Worm (Caenorhabditis elegans) whole organism, L2 larva: ENCODE results near the gene C28A5.1.

Experiments used
- R02D3.7 ChIP-seq: fragments of 150-350 bp; optimal IDR thresholded peaks from 2 replicates; lab custom pipeline; 2014; ENCODE audit warnings: missing biosample characterization, missing genetic modification characterization
- Y55F3AM.14 ChIP-seq: fragments of 200-800 bp; sonication (Bioruptor generic); optimal IDR thresholded peaks from 2 replicates; lab custom pipeline; 2018; ENCODE audit warnings: mild to moderate bottlenecking, missing genetic modification characterization, missing compliant biosample characterization
- ZK546.5 ChIP-seq: sonication (generic microtip); optimal IDR thresholded peaks from 2 replicates; lab custom pipeline; 2017; ENCODE audit warnings: missing biosample characterization, missing genetic modification characterization
- aly-2 ChIP-seq: fragments of 150-350 bp; optimal IDR thresholded peaks from 2 replicates; lab custom pipeline; 2014; ENCODE audit warnings: missing biosample characterization, missing genetic modification characterization
- ama-1 ChIP-seq: fragments of 150-350 bp; optimal IDR thresholded peaks from 2 replicates; lab custom pipeline; 2018; ENCODE audit warnings: inconsistent platforms
- blmp-1 ChIP-seq: sonication (generic microtip); optimal IDR thresholded peaks from 2 replicates; lab custom pipeline; 2017; ENCODE audit warnings: missing genetic modification characterization, mild to moderate bottlenecking, missing compliant biosample characterization, antibody characterized with exemption, moderate library complexity; ENCODE audit not compliant: insufficient read depth
- ceh-16 ChIP-seq: fragments of 150-350 bp; optimal IDR thresholded peaks from 2 replicates; lab custom pipeline; 2014; ENCODE audit warnings: missing biosample characterization, missing genetic modification characterization
- crh-2 ChIP-seq: sonication (generic microtip); optimal IDR thresholded peaks from 2 replicates; lab custom pipeline; 2017; ENCODE audit warnings: missing biosample characterization, missing genetic modification characterization
- dmd-4 ChIP-seq: sonication (generic microtip); optimal IDR thresholded peaks from 2 replicates; lab custom pipeline; 2017; ENCODE audit warnings: missing biosample characterization, missing genetic modification characterization
- egl-27 ChIP-seq: sonication (generic microtip); optimal IDR thresholded peaks from 3 replicates; lab custom pipeline; 2017; ENCODE audit warnings: missing biosample characterization, missing genetic modification reagents, missing genetic modification characterization
- elt-1 ChIP-seq: fragments of 150-350 bp; optimal IDR thresholded peaks from 2 replicates; lab custom pipeline; 2014; ENCODE audit warnings: missing biosample characterization, missing genetic modification characterization
- elt-3 ChIP-seq: sonication (generic microtip); optimal IDR thresholded peaks from 2 replicates; lab custom pipeline; 2017; ENCODE audit warnings: missing biosample characterization, missing genetic modification characterization
- fos-1 ChIP-seq: fragments of 150-350 bp; optimal IDR thresholded peaks from 2 replicates; lab custom pipeline; 2014; ENCODE audit warnings: missing biosample characterization, missing genetic modification characterization
- lin-11 ChIP-seq: fragments of 150-350 bp; sonication (generic microtip); optimal IDR thresholded peaks from 2 replicates; lab custom pipeline; 2014; ENCODE audit warnings: missing biosample characterization, missing genetic modification characterization, inconsistent platforms, mixed read lengths
- lin-39 ChIP-seq: fragments of 150-350 bp; optimal IDR thresholded peaks from 2 replicates; lab custom pipeline; 2014; ENCODE audit warnings: missing biosample characterization, missing genetic modification reagents, missing genetic modification characterization
- lsy-2 ChIP-seq, 2 experiments: fragments of 150-350 bp in 1 of 2; sonication (generic microtip) in 1 of 2; optimal IDR thresholded peaks; 2 replicates each; lab custom pipeline; 2014 to 2017; ENCODE audit warnings: missing biosample characterization in 2 of 2, missing genetic modification characterization in 2 of 2
- mab-5 ChIP-seq: fragments of 150-350 bp; optimal IDR thresholded peaks from 2 replicates; lab custom pipeline; 2014; ENCODE audit warnings: missing biosample characterization, missing genetic modification characterization
- mbf-1 ChIP-seq: sonication (generic microtip); optimal IDR thresholded peaks from 2 replicates; lab custom pipeline; 2017; ENCODE audit warnings: missing biosample characterization, missing genetic modification characterization
- mdl-1 ChIP-seq, 2 experiments: fragments of 150-350 bp in 1 of 2; sonication (generic microtip) in 1 of 2; optimal IDR thresholded peaks; 2 replicates each; lab custom pipeline; 2017; ENCODE audit warnings: missing biosample characterization in 2 of 2, missing genetic modification characterization in 2 of 2
- nhr-10 ChIP-seq: sonication (generic microtip); optimal IDR thresholded peaks from 2 replicates; lab custom pipeline; 2017; ENCODE audit warnings: missing biosample characterization, missing genetic modification characterization
- nhr-11 ChIP-seq: fragments of 150-350 bp; optimal IDR thresholded peaks from 2 replicates; lab custom pipeline; 2014; ENCODE audit warnings: missing biosample characterization, missing genetic modification characterization
- nhr-12 ChIP-seq: fragments of 150-350 bp; optimal IDR thresholded peaks from 2 replicates; lab custom pipeline; 2014; ENCODE audit warnings: missing biosample characterization, missing genetic modification characterization
- nhr-237 ChIP-seq: fragments of 150-350 bp; optimal IDR thresholded peaks from 2 replicates; lab custom pipeline; 2014; ENCODE audit warnings: missing biosample characterization, missing genetic modification characterization
- nhr-25 ChIP-seq: fragments of 150-350 bp; sonication (generic microtip); optimal IDR thresholded peaks from 3 replicates; lab custom pipeline; 2014; ENCODE audit warnings: missing biosample characterization, missing genetic modification characterization
- nhr-77 ChIP-seq: fragments of 150-350 bp; optimal IDR thresholded peaks from 2 replicates; lab custom pipeline; 2014; ENCODE audit warnings: missing biosample characterization, missing genetic modification characterization
- peb-1 ChIP-seq: fragments of 150-350 bp; optimal IDR thresholded peaks from 2 replicates; lab custom pipeline; 2014; ENCODE audit warnings: missing biosample characterization, missing genetic modification characterization
- sma-9 ChIP-seq, 2 experiments: fragments of 150-350 bp in 1 of 2; sonication (generic microtip) in 1 of 2; optimal IDR thresholded peaks; 2 replicates each; lab custom pipeline; 2014 to 2016; ENCODE audit warnings: missing genetic modification characterization in 2 of 2, mild to moderate bottlenecking in 1 of 2, missing biosample characterization in 1 of 2, missing compliant biosample characterization in 1 of 2, missing genetic modification reagents in 1 of 2, moderate library complexity in 1 of 2
- unc-39 ChIP-seq: fragments of 150-350 bp; optimal IDR thresholded peaks from 2 replicates; lab custom pipeline; 2014; ENCODE audit warnings: missing biosample characterization, missing genetic modification characterization
- unc-55 ChIP-seq: fragments of 150-350 bp; sonication (generic microtip); optimal IDR thresholded peaks from 3 replicates; lab custom pipeline; 2014; ENCODE audit warnings: missing biosample characterization, missing genetic modification reagents, missing genetic modification characterization
- unc-62 ChIP-seq: fragments of 150-350 bp; optimal IDR thresholded peaks from 2 replicates; lab custom pipeline; 2014; ENCODE audit warnings: missing biosample characterization, missing genetic modification reagents, missing genetic modification characterization
- zag-1 ChIP-seq: fragments of 150-350 bp; optimal IDR thresholded peaks from 2 replicates; lab custom pipeline; 2014; ENCODE audit warnings: missing biosample characterization, missing genetic modification characterization
- ztf-1 ChIP-seq: fragments of 200-800 bp; sonication (Bioruptor generic); conservative IDR thresholded peaks from 2 replicates; pipeline ENCODE4 v1.3.6; 2022; ENCODE audit warnings: missing genetic modification characterization, missing compliant biosample characterization
- ztf-11 ChIP-seq: sonication (generic microtip); optimal IDR thresholded peaks from 2 replicates; lab custom pipeline; 2017; ENCODE audit warnings: missing biosample characterization, missing genetic modification characterization
- ztf-4 ChIP-seq: fragments of 150-350 bp; optimal IDR thresholded peaks from 2 replicates; lab custom pipeline; 2014; ENCODE audit warnings: missing biosample characterization, missing genetic modification characterization

C28A5.1 gene

DNA sequence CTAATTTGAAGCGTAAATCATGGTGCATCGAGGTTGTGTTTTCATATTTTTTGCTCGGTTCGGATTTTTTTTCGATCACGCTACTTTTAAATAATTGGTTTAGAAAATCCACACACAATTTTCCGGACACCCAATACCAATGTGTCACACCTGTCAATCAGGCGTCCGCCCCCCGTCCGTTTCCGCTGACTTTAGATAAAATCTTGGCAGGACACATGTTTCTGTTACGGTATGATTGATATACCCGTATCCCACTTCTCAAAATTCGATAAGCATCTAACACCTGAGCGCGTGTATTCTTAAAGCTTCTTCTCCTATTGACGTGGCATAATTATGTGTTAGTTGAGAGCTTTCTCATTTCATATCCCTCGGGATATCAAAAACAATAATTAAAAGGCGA lies 13.9 kb upstream of the C28A5.1 start:
- TF ChIP-seq ceh-16 (tag; lab: Kevin White, UChicago) (no peak), elt-3 (tag; lab: Kevin White, UChicago) (no peak), unc-39 (tag; lab: Kevin White, UChicago) (no peak), R02D3.7 (tag; lab: Kevin White, UChicago) (no peak), ztf-4 (tag; lab: Kevin White, UChicago) (no peak), ama-1 (no peak), nhr-11 (tag; lab: Kevin White, UChicago) (no peak), crh-2 (tag; lab: Kevin White, UChicago) (no peak), elt-1 (tag; lab: Kevin White, UChicago) (no peak), mab-5 (tag; lab: Kevin White, UChicago) (no peak), nhr-10 (tag; lab: Kevin White, UChicago) (no peak), nhr-25 (no peak), peb-1 (tag; lab: Kevin White, UChicago) (no peak)
- TF ChIP-seq, all 48 proteins: peak for 0

DNA sequence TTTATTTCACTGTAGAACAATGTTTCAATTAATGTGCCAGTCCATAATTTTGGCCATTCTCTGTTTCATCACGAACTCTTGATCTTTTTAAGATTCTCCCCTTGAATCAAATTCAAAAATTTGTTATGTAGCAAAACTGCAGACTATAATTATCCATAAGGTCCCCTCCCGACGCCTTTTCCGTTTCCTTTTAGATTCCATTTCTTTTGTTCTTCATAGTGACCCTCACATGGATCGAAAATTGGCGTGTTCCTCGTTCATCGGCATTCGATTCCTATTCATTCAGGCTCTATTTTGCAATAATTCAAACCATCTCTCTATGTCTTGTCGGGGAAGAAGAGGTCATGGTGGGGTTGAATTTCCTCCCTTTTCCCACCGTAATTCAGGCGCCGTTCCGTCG lies 10.3 kb upstream of the C28A5.1 start:
- no peak for TF ChIP-seq nhr-12 (tag; lab: Kevin White, UChicago)
- no peak for TF ChIP-seq fos-1 (tag; lab: Kevin White, UChicago)
- TF ChIP-seq ztf-11 = no peak
- no peak for TF ChIP-seq sma-9 (GFP tag; optimal IDR thresholded peaks at IDR 0.05; lab: Kevin White, UChicago)
- TF ChIP-seq sma-9 (tag; optimal IDR thresholded peaks at IDR 0.05; lab: Kevin White, UChicago) = no peak
- TF ChIP-seq lin-11 (tag; lab: Kevin White, UChicago) = no peak
- no peak for TF ChIP-seq dmd-4 (tag; lab: Kevin White, UChicago)
- no peak for TF ChIP-seq nhr-237 (tag; lab: Kevin White, UChicago)
- TF ChIP-seq lsy-2 (tag; optimal IDR thresholded peaks at IDR 0.05; lab: Kevin White, UChicago) = no peak
- TF ChIP-seq mbf-1 (tag; lab: Kevin White, UChicago) = no peak
- no peak for TF ChIP-seq mdl-1 (tag; optimal IDR thresholded peaks at IDR 0.05; lab: Kevin White, UChicago)
- TF ChIP-seq ZK546.5 (tag; lab: Kevin White, UChicago) = no peak
- TF ChIP-seq nhr-11 (tag; lab: Kevin White, UChicago) = no peak
- no peak for TF ChIP-seq ceh-16 (tag; lab: Kevin White, UChicago)

DNA sequence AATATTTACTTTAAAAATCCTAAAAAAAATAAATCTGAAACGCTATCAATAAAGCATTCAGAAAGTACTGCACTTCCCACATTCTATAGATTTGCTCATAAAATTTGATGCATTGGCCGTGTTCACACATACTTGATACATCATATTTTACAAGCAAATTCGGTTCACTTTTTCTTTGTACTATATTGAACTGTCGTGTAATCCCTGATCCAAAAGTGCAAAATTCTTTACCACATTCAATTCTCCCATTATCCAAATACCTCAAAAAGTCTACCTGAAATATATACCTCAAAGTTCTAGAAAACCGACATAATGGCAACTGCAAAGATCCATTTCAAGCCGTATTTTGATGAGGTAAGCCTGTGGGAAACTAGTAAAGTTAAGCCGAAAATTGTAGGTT lies 7.6 kb upstream of the C28A5.1 start, which contains the start of gene nex-3:
TSS of gene nex-3 (plus strand) at position 301 of the 400 bp plus-strand sequence.
- TF ChIP-seq blmp-1 (tag; lab: Kevin White, UChicago) (no peak), fos-1 (tag; lab: Kevin White, UChicago) (no peak), mdl-1 (tag; optimal IDR thresholded peaks at IDR 0.05; lab: Kevin White, UChicago) (no peak), R02D3.7 (tag; lab: Kevin White, UChicago) (no peak), nhr-11 (tag; lab: Kevin White, UChicago) (no peak), egl-27 (tag; lab: Kevin White, UChicago) (no peak), lin-11 (tag; lab: Kevin White, UChicago) (no peak), unc-39 (tag; lab: Kevin White, UChicago) (no peak), ztf-1 (no peak)

DNA sequence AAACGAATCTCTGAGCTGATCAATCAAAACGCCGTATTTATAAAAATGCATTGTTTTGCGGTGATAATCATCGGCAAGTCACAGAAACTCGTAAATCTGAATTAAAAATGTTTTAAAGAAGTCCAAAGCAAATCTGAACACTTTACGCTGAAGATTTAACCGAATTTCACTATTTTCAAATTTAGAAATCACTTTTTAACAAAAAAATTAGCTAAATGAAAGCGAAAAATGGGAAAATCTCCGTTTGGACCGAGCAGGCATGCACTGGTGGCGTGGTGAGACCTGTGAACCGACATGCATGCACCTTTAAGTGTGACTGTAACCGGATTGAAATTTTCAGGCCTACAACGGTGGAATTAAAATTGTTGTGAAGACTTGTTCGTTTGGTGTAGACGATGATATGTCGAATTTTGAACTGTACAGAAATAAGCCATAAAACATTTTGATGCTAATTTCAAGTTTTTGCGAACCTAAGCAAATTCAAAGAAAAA lies 5.4 kb upstream of the C28A5.1 start, which contains the start of gene C28A5.2:
TSS of gene C28A5.2 (minus strand) at position 51 of the 491 bp plus-strand sequence.
- no peak for TF ChIP-seq dmd-4 (tag; lab: Kevin White, UChicago)
- no peak for TF ChIP-seq Y55F3AM.14
- no peak for TF ChIP-seq zag-1 (tag; lab: Kevin White, UChicago)
- no peak for TF ChIP-seq unc-55 (GFP tag; lab: Kevin White, UChicago)
- TF ChIP-seq crh-2 (tag; lab: Kevin White, UChicago) = no peak
- TF ChIP-seq mab-5 (tag; lab: Kevin White, UChicago) = no peak
- no peak for TF ChIP-seq ama-1
- TF ChIP-seq mbf-1 (tag; lab: Kevin White, UChicago) = no peak
- no peak for TF ChIP-seq nhr-12 (tag; lab: Kevin White, UChicago)
- no peak for TF ChIP-seq nhr-77 (tag; lab: Kevin White, UChicago)
- no peak for TF ChIP-seq elt-1 (tag; lab: Kevin White, UChicago)
- TF ChIP-seq unc-62 (GFP tag; lab: Kevin White, UChicago) = no peak
- TF ChIP-seq lin-39 (tag; lab: Kevin White, UChicago) = no peak
- no peak for TF ChIP-seq aly-2 (tag; lab: Kevin White, UChicago)
